Worm (Caenorhabditis elegans): ENCODE data around the gene srr-9.
A peak's percentile ranks its signal among the peaks of the same experiment; 100 is the strongest.

Gene srr-9

DNA sequence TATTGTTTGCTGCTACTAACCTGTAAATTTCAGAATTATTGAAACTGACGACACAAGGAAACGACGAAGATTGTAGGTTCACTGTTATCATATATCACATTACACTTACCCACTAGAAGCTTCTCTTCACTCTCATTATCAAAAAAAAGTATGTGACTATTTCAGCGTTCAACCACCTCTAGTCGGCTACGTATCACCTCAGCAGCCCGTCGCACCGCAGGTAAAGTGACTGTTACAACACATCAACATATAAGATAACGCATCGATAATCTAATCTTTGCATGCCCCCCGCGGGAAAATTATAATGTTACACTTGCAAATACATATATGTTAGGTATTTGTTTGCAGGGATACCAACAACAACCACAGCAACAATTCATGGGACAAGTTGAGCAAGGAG, 48.8 kb downstream of the srr-9 start:
- peak; percentile 30; the same call in 1 of the 2 replicates for TF ChIP-seq tra-1 (GFP tag; IDR thresholded peaks at IDR 0.05)
- peak; percentile 83 for TF ChIP-seq pqm-1 (tag; optimal IDR thresholded peaks at IDR 0.05)
- peak; percentile 13 for TF ChIP-seq mxl-3 (GFP tag; optimal IDR thresholded peaks at IDR 0.05)
- peak; percentile 52 for TF ChIP-seq nhr-48 (tag; optimal IDR thresholded peaks at IDR 0.05)
- TF ChIP-seq dmd-6 (GFP tag; IDR thresholded peaks at IDR 0.05): peak; percentile 50
- TF ChIP-seq F44E2.7 (GFP tag; IDR thresholded peaks at IDR 0.05): no peak
- TF ChIP-seq nhr-28 (tag; optimal IDR thresholded peaks at IDR 0.05): peak; percentile 50
- peak; percentile 41; the same call in 1 of the 2 replicates for TF ChIP-seq pha-4 (GFP tag; IDR thresholded peaks at IDR 0.05)
- TF ChIP-seq pha-4 (tag; optimal IDR thresholded peaks at IDR 0.05): no peak
- TF ChIP-seq lin-1 (GFP tag; IDR thresholded peaks at IDR 0.05): 0 out of 2 replicates have a peak, but pooled peaks have one; percentile 27
- TF ChIP-seq jun-1 (tag; optimal IDR thresholded peaks at IDR 0.05): no peak
- TF ChIP-seq ceh-82 (tag; optimal IDR thresholded peaks at IDR 0.05): no peak
- TF ChIP-seq dve-1 (tag; optimal IDR thresholded peaks at IDR 0.05; ENCODE audit: insufficient read depth): peak; percentile 71
- TF ChIP-seq daf-16 (GFP tag; optimal IDR thresholded peaks at IDR 0.05): no peak
- TF ChIP-seq daf-16 (tag; optimal IDR thresholded peaks at IDR 0.05): peak; percentile 67
- peak; percentile 74 for TF ChIP-seq hlh-11 (tag; optimal IDR thresholded peaks at IDR 0.05)
- peak; percentile 57 for TF ChIP-seq hlh-30 (tag; optimal IDR thresholded peaks at IDR 0.05; ENCODE audit: insufficient read depth)
- TF ChIP-seq ztf-7 (tag; optimal IDR thresholded peaks at IDR 0.05): no peak
- peak; percentile 44; the same call in 1 of the 2 replicates for TF ChIP-seq T26A8.4 (GFP tag; IDR thresholded peaks at IDR 0.05)

Measured in whole organism, L4 larva.